Fruit fly (Drosophila melanogaster): ENCODE measurements around the gene nrv2.

Gene nrv2

DNA sequence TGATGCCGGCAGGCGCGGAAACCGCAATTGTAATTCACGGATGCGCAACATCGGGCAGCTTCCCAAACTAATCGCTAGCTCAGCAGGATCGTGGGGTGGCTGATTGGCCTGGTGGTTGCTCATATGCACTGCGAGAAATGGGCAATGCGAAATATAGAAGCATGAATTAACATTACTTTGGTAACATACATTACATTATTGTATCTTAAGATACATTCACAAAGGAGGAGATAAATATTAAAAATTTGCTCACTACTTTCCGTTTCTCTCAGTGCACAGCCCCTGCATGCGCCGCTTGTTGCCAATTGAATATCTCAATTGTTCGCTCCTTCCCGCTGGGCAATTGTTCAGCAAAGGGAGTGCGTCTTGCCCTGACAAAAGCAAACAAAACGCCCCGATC lies 42.7 kb upstream of the nrv2 start (continued):
- TF ChIP-seq vvl (GFP tag; IDR thresholded peaks at IDR 0.05), result peak; percentile 90
- TF ChIP-seq Ets97D (GFP tag; optimal IDR thresholded peaks at IDR 0.05), result no peak
- peak; percentile 74 for TF ChIP-seq CG12391 (tag; optimal IDR thresholded peaks at IDR 0.05)
- TF ChIP-seq CG11723 (GFP tag; optimal IDR thresholded peaks at IDR 0.05), result peak; percentile 55
- TF ChIP-seq CG13424 (tag; optimal IDR thresholded peaks at IDR 0.05), result peak; percentile 79
- TF ChIP-seq klu (GFP tag; IDR thresholded peaks at IDR 0.05), result peak; percentile 35; the same call in 1 of the 2 replicates
- peak; percentile 40; the same call in 2 of the 3 replicates for TF ChIP-seq CG14050 (GFP tag; IDR thresholded peaks at IDR 0.05)
- TF ChIP-seq tgo (GFP tag; IDR thresholded peaks at IDR 0.05), result peak; percentile 60; the same call in 2 of the 3 replicates
- TF ChIP-seq grau (tag; optimal IDR thresholded peaks at IDR 0.05), result peak; percentile 70
- TF ChIP-seq lmd (GFP tag; IDR thresholded peaks at IDR 0.05), result peak; percentile 75
- peak; percentile 87 for TF ChIP-seq pros (GFP tag; optimal IDR thresholded peaks at IDR 0.05)
- TF ChIP-seq CG12299 (tag; optimal IDR thresholded peaks at IDR 0.05), result peak; percentile 27
- TF ChIP-seq Chrac-16 (GFP tag; optimal IDR thresholded peaks at IDR 0.05), result peak; percentile 71
- TF ChIP-seq gem (tag; optimal IDR thresholded peaks at IDR 0.05), result peak; percentile 83
- TF ChIP-seq CG16813 (GFP tag; IDR thresholded peaks at IDR 0.05; ENCODE audit: partially characterized antibody), result no peak
- peak; percentile 65; the same call in 1 of the 2 replicates for TF ChIP-seq peb (GFP tag; IDR thresholded peaks at IDR 0.05)
- TF ChIP-seq da (GFP tag; optimal IDR thresholded peaks at IDR 0.05), result peak; percentile 69
- TF ChIP-seq shn (GFP tag; optimal IDR thresholded peaks at IDR 0.05), result peak; percentile 44
- TF ChIP-seq CG1602 (GFP tag; optimal IDR thresholded peaks at IDR 0.05), result peak; percentile 68
- TF ChIP-seq dm (GFP tag; optimal IDR thresholded peaks at IDR 0.05), result peak; percentile 50
- TF ChIP-seq CG4617 (GFP tag; optimal IDR thresholded peaks at IDR 0.05; ENCODE audit: borderline replicate concordance), result peak; percentile 16
- TF ChIP-seq CG30403 (GFP tag; optimal IDR thresholded peaks at IDR 0.05), result peak; percentile 68
- no peak for TF ChIP-seq CG31388 (GFP tag; optimal IDR thresholded peaks at IDR 0.05)
- peak; percentile 42; the same call in 2 of the 3 replicates for TF ChIP-seq B-H1 (GFP tag; IDR thresholded peaks at IDR 0.05)
- peak; percentile 66 for TF ChIP-seq CG7271 (tag; optimal IDR thresholded peaks at IDR 0.05)
- TF ChIP-seq wdn (GFP tag; IDR thresholded peaks at IDR 0.05), result no peak
- TF ChIP-seq CG17829 (tag; optimal IDR thresholded peaks at IDR 0.05), result peak; percentile 88
- TF ChIP-seq NFAT (GFP tag; IDR thresholded peaks at IDR 0.05), result no peak
- no peak for TF ChIP-seq sr (GFP tag; IDR thresholded peaks at IDR 0.05)
- TF ChIP-seq CG8944 (GFP tag; optimal IDR thresholded peaks at IDR 0.05), result peak; percentile 55
- TF ChIP-seq phol (tag; optimal IDR thresholded peaks at IDR 0.05), result peak; percentile 83
- TF ChIP-seq pum (GFP tag; optimal IDR thresholded peaks at IDR 0.05), result peak; percentile 57
- TF ChIP-seq zfh2 (GFP tag; optimal IDR thresholded peaks at IDR 0.05), result no peak
- peak; percentile 71 for TF ChIP-seq jing (GFP tag; optimal IDR thresholded peaks at IDR 0.05)
- peak; percentile 90 for TF ChIP-seq CG15696 (tag; optimal IDR thresholded peaks at IDR 0.05)
- no peak for TF ChIP-seq Tbp (GFP tag; optimal IDR thresholded peaks at IDR 0.05)
- TF ChIP-seq CG32767 (GFP tag; IDR thresholded peaks at IDR 0.05), result peak; percentile 55; the same call in 1 of the 2 replicates
- no peak for TF ChIP-seq CG15269 (tag; optimal IDR thresholded peaks at IDR 0.05)
- no peak for TF ChIP-seq Lpt (GFP tag; optimal IDR thresholded peaks at IDR 0.05)
- peak; percentile 17; the same call in 1 of the 2 replicates for TF ChIP-seq Taf1 (GFP tag; IDR thresholded peaks at IDR 0.05)
- TF ChIP-seq Hsf (GFP tag; optimal IDR thresholded peaks at IDR 0.05), result peak; percentile 70
- peak; percentile 48 for TF ChIP-seq CG18599 (GFP tag; optimal IDR thresholded peaks at IDR 0.05)
- TF ChIP-seq bbx (GFP tag; IDR thresholded peaks at IDR 0.05; ENCODE audit: partially characterized antibody), result no peak
- peak; percentile 42 for TF ChIP-seq CG9817 (tag; optimal IDR thresholded peaks at IDR 0.05)
- TF ChIP-seq CG10366 (GFP tag; IDR thresholded peaks at IDR 0.05), result peak; percentile 58
- peak; percentile 71 for TF ChIP-seq Gsc (GFP tag; IDR thresholded peaks at IDR 0.05)
- peak; percentile 30; the same call in 1 of the 3 replicates for TF ChIP-seq CG2199 (GFP tag; IDR thresholded peaks at IDR 0.05)
- peak; percentile 80 for TF ChIP-seq CoRest (tag; optimal IDR thresholded peaks at IDR 0.05)
- peak; percentile 69 for TF ChIP-seq CG12219 (GFP tag; optimal IDR thresholded peaks at IDR 0.05)
- TF ChIP-seq CG7987 (GFP tag; optimal IDR thresholded peaks at IDR 0.05), result no peak
- TF ChIP-seq HmgD (GFP tag; optimal IDR thresholded peaks at IDR 0.05), result no peak
